Worm (Caenorhabditis elegans) whole organism, late embryonic: ENCODE results near the gene C17C3.5.
"Not testable (repeated sequence)": the region's sequence is repeated elsewhere in the genome, so short reads cannot be mapped to it uniquely, and the experiment has no call there.

Experiments
- T23F11.4 ChIP-seq: fragments of 200-800 bp; sonication (Bioruptor generic); optimal IDR thresholded peaks from 2 replicates; lab custom pipeline; 2018; ENCODE audit warnings: mild to moderate bottlenecking, missing genetic modification characterization, missing compliant biosample characterization
- ceh-19 ChIP-seq: fragments of 200-800 bp; sonication (Bioruptor generic); optimal IDR thresholded peaks from 2 replicates; lab custom pipeline; 2018; ENCODE audit warnings: mild to moderate bottlenecking, missing genetic modification characterization, missing compliant biosample characterization
- ceh-2 ChIP-seq: sonication (generic microtip); optimal IDR thresholded peaks from 2 replicates; lab custom pipeline; 2016; ENCODE audit warnings: missing genotype, missing genetic modification characterization, missing compliant biosample characterization
- ceh-22 ChIP-seq: sonication (generic microtip); optimal IDR thresholded peaks from 2 replicates; lab custom pipeline; 2017; ENCODE audit warnings: missing biosample characterization, missing genetic modification characterization
- ceh-24 ChIP-seq: sonication (generic microtip); optimal IDR thresholded peaks from 2 replicates; lab custom pipeline; 2016; ENCODE audit warnings: mild to moderate bottlenecking, missing genetic modification characterization, missing compliant biosample characterization
- ceh-30 ChIP-seq: fragments of 150-350 bp; optimal IDR thresholded peaks from 2 replicates; lab custom pipeline; 2014; ENCODE audit warnings: missing biosample characterization, missing genetic modification characterization
- ceh-31 ChIP-seq: sonication (generic microtip); optimal IDR thresholded peaks from 2 replicates; lab custom pipeline; 2016; ENCODE audit warnings: missing genetic modification characterization, missing compliant biosample characterization
- ceh-34 ChIP-seq: sonication (generic microtip); optimal IDR thresholded peaks from 2 replicates; lab custom pipeline; 2016; ENCODE audit warnings: mild to moderate bottlenecking, missing genetic modification characterization, missing compliant biosample characterization
- ceh-45 ChIP-seq: fragments of 200-800 bp; sonication (Bioruptor generic); IDR thresholded peaks from 2 replicates; pipeline ENCODE4 v1.3.6; 2022; ENCODE audit warnings: missing genetic modification reagents, missing genetic modification characterization, missing compliant biosample characterization
- ceh-9 ChIP-seq: sonication (generic microtip); optimal IDR thresholded peaks from 2 replicates; lab custom pipeline; 2016; ENCODE audit warnings: mild to moderate bottlenecking, missing genetic modification characterization, inconsistent platforms, missing compliant biosample characterization
- dmd-4 ChIP-seq: sonication (generic microtip); optimal IDR thresholded peaks from 2 replicates; lab custom pipeline; 2016; ENCODE audit warnings: borderline replicate concordance, missing genetic modification characterization, missing compliant biosample characterization
- elt-2 ChIP-seq: sonication (generic microtip); optimal IDR thresholded peaks from 2 replicates; lab custom pipeline; 2016; ENCODE audit warnings: missing genetic modification reagents, missing genetic modification characterization, missing compliant biosample characterization
- ets-4 ChIP-seq: sonication (generic microtip); optimal IDR thresholded peaks from 2 replicates; lab custom pipeline; 2016; ENCODE audit warnings: missing genetic modification characterization, missing compliant biosample characterization
- gmeb-2 ChIP-seq: sonication (generic microtip); optimal IDR thresholded peaks from 2 replicates; lab custom pipeline; 2016; ENCODE audit warnings: missing genetic modification characterization, inconsistent platforms, missing compliant biosample characterization
- hlh-13 ChIP-seq: fragments of 200-800 bp; sonication (Bioruptor generic); optimal IDR thresholded peaks from 2 replicates; lab custom pipeline; 2018; ENCODE audit warnings: mild to moderate bottlenecking, missing genetic modification characterization, missing compliant biosample characterization
- hlh-30 ChIP-seq: sonication (generic microtip); optimal IDR thresholded peaks from 2 replicates; lab custom pipeline; 2017; ENCODE audit warnings: antibody characterized with exemption, missing genetic modification characterization, missing compliant biosample characterization; ENCODE audit not compliant: insufficient read depth
- hlh-6 ChIP-seq: sonication (generic microtip); optimal IDR thresholded peaks from 2 replicates; lab custom pipeline; 2016; ENCODE audit warnings: missing genotype, missing genetic modification characterization, missing compliant biosample characterization
- madf-2 ChIP-seq: sonication (generic microtip); optimal IDR thresholded peaks from 2 replicates; lab custom pipeline; 2017; ENCODE audit warnings: missing genetic modification characterization, missing compliant biosample characterization
- nfya-1 ChIP-seq: sonication (generic microtip); optimal IDR thresholded peaks from 2 replicates; lab custom pipeline; 2017; ENCODE audit warnings: missing genetic modification characterization, mild to moderate bottlenecking, missing compliant biosample characterization, antibody characterized with exemption, moderate library complexity
- nhr-232 ChIP-seq: sonication (generic microtip); optimal IDR thresholded peaks from 2 replicates; lab custom pipeline; 2016; ENCODE audit warnings: missing genetic modification characterization, missing compliant biosample characterization
- pag-3 ChIP-seq: sonication (generic microtip); optimal IDR thresholded peaks from 2 replicates; lab custom pipeline; 2016; ENCODE audit warnings: missing compliant biosample characterization, missing genetic modification characterization, borderline replicate concordance
- pat-9 ChIP-seq: fragments of 200-800 bp; sonication (Bioruptor generic); optimal IDR thresholded peaks from 2 replicates; lab custom pipeline; 2018; ENCODE audit warnings: mild to moderate bottlenecking, missing genetic modification characterization, moderate library complexity, missing compliant biosample characterization
- rnt-1 ChIP-seq: sonication (generic microtip); optimal IDR thresholded peaks from 2 replicates; lab custom pipeline; 2016; ENCODE audit warnings: missing genetic modification characterization, missing compliant biosample characterization
- sdc-2 ChIP-seq: sonication (generic microtip); optimal IDR thresholded peaks from 2 replicates; lab custom pipeline; 2016; ENCODE audit warnings: missing genotype, missing genetic modification characterization, missing compliant biosample characterization
- sox-2 ChIP-seq: fragments of 200-800 bp; sonication (Bioruptor generic); IDR thresholded peaks from 2 replicates; pipeline ENCODE4 v1.3.6; 2022; ENCODE audit warnings: missing genetic modification reagents, missing genetic modification characterization, missing compliant biosample characterization
- sox-4 ChIP-seq: sonication (generic microtip); optimal IDR thresholded peaks from 2 replicates; lab custom pipeline; 2017; ENCODE audit warnings: mild to moderate bottlenecking, missing genetic modification characterization, inconsistent platforms, missing compliant biosample characterization
- tbx-2 ChIP-seq: sonication (generic microtip); optimal IDR thresholded peaks from 2 replicates; lab custom pipeline; 2016; ENCODE audit warnings: missing genetic modification characterization, missing compliant biosample characterization
- tbx-7 ChIP-seq: sonication (generic microtip); optimal IDR thresholded peaks from 2 replicates; lab custom pipeline; 2016; ENCODE audit warnings: missing genotype, missing genetic modification characterization, missing compliant biosample characterization
- unc-3 ChIP-seq, 2 experiments: fragments of 200-800 bp in 1 of 2; sonication (Bioruptor generic) in 1 of 2; sonication (generic microtip) in 1 of 2; conservative IDR thresholded peaks in 1 of 2; optimal IDR thresholded peaks in 1 of 2; 2 replicates each; pipeline versions ENCODE4 v1.3.6 to Lab custom; 2016 to 2022; ENCODE audit warnings: missing compliant biosample characterization in 2 of 2, missing genetic modification characterization in 2 of 2, missing genetic modification reagents in 1 of 2
- zip-5 ChIP-seq: sonication (generic microtip); optimal IDR thresholded peaks from 2 replicates; lab custom pipeline; 2016; ENCODE audit warnings: missing genetic modification characterization, missing compliant biosample characterization
- ztf-16 ChIP-seq: sonication (generic microtip); optimal IDR thresholded peaks from 2 replicates; lab custom pipeline; 2017; ENCODE audit warnings: missing genetic modification characterization, missing compliant biosample characterization

The C17C3.5 gene

ce11 chrII:5527841-5528240 lies 23.8 kb upstream of the C17C3.5 start, which contains the start of gene ZK177.1:
Gene ZK177.1 (plus strand): TSS chrII:5528141.
- no peak for TF ChIP-seq sdc-2 (tag; lab: Kevin White, UChicago)
- TF ChIP-seq, all 69 proteins: peak for 0

- no peak for TF ChIP-seq ceh-45 (GFP tag; lab: Robert Waterston, UW)
- TF ChIP-seq hlh-13: no peak
- TF ChIP-seq ceh-34 (tag; lab: Kevin White, UChicago): no peak
- TF ChIP-seq dmd-4 (tag; lab: Kevin White, UChicago): no peak
- TF ChIP-seq elt-2 (tag; lab: Kevin White, UChicago): no peak
- TF ChIP-seq pat-9 (tag; lab: Kevin White, UChicago): no peak
- no peak for TF ChIP-seq zip-5 (tag; lab: Kevin White, UChicago)
Observed at ce11 chrII:5531855-5532328, 19.7 kb upstream of the C17C3.5 start, which contains the start of gene C17C3.9. Gene C17C3.9 (minus strand): TSS chrII:5532278.

- TF ChIP-seq ceh-34 (tag; lab: Kevin White, UChicago) (no peak), zip-5 (tag; lab: Kevin White, UChicago) (no peak), tbx-7 (tag; lab: Kevin White, UChicago) (no peak), elt-2 (tag; lab: Kevin White, UChicago) (no peak), tbx-2 (tag; lab: Kevin White, UChicago) (no peak), ets-4 (tag; lab: Kevin White, UChicago) (no peak), nhr-232 (tag; lab: Kevin White, UChicago) (no peak), ztf-16 (tag; lab: Kevin White, UChicago) (no peak), sox-4 (tag; lab: Kevin White, UChicago) (no peak), nfya-1 (no peak), madf-2 (tag; lab: Kevin White, UChicago) (no peak)
Observed at ce11 chrII:5533642-5534041, 18.0 kb upstream of the C17C3.5 start, which contains the start of gene hlh-26. Gene hlh-26 (minus strand): TSS chrII:5533742.

ce11 chrII:5534939-5535338 lies 16.7 kb upstream of the C17C3.5 start, which contains the start of gene hlh-25:
Gene hlh-25 (plus strand): TSS chrII:5535239.
- not testable (repeated sequence) for TF ChIP-seq unc-3 (GFP tag; conservative IDR thresholded peaks at IDR 0.05; lab: Robert Waterston, UW); unc-3 (tag; optimal IDR thresholded peaks at IDR 0.05; lab: Kevin White, UChicago); elt-2 (tag; lab: Kevin White, UChicago); gmeb-2

ce11 chrII:5537078-5537477 lies 14.5 kb upstream of the C17C3.5 start:
- no peak for TF ChIP-seq ceh-30
- TF ChIP-seq pag-3 (tag; lab: Kevin White, UChicago): no peak
- TF ChIP-seq ceh-19 (GFP tag; lab: Kevin White, UChicago): no peak
- TF ChIP-seq ceh-31 (tag; lab: Kevin White, UChicago): no peak
- TF ChIP-seq sox-2 (GFP tag; lab: Robert Waterston, UW): no peak
- no peak for TF ChIP-seq rnt-1
- TF ChIP-seq ceh-22 (tag; lab: Kevin White, UChicago): no peak
- TF ChIP-seq gmeb-2: no peak
- no peak for TF ChIP-seq ceh-9 (tag; lab: Kevin White, UChicago)
- TF ChIP-seq ceh-45 (GFP tag; lab: Robert Waterston, UW): no peak
- TF ChIP-seq hlh-6 (tag; lab: Kevin White, UChicago): no peak
- no peak for TF ChIP-seq ceh-2
- TF ChIP-seq hlh-30 (tag; lab: Kevin White, UChicago): no peak
- TF ChIP-seq ceh-24 (tag; lab: Kevin White, UChicago): no peak
- TF ChIP-seq T23F11.4 (GFP tag; lab: Kevin White, UChicago): no peak
- TF ChIP-seq, all 69 proteins: peak for 0
